Worm (Caenorhabditis elegans): ENCODE measurements around the gene Y97E10AR.3.

DNA sequence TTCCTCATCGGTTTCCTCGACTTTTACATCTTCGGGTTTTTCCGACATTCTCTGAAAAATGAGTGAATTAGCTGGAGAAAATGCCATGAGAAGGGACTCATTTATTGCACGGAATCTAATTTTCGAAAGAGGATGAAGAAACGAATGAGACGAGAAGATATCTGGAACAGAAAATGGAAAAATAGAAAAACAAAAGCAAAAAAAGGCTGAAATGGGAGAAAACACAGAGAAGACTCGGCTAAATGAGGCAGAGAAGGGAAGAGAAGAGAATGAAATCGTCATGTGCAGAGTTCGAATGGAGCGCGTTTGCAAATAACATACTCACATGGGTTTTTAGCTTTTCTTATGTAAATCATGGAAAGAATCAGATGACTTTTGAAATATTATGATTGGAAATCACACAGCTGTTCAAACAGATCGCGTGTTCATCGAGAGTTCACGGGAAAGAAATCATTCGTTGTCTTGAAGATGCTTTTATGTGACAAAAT lies 6.6 kb upstream of the Y97E10AR.3 start, which contains the start of gene Y97E10AR.6:
- no peak for TF ChIP-seq nhr-12 (tag; optimal IDR thresholded peaks at IDR 0.05)
- no peak for TF ChIP-seq ceh-82 (tag; optimal IDR thresholded peaks at IDR 0.05)
- no peak for TF ChIP-seq elt-1 (tag; optimal IDR thresholded peaks at IDR 0.05)
- TF ChIP-seq elt-3 (tag; optimal IDR thresholded peaks at IDR 0.05) = no peak
- no peak for TF ChIP-seq unc-39 (tag; optimal IDR thresholded peaks at IDR 0.05)
- no peak for TF ChIP-seq nhr-6 (tag; optimal IDR thresholded peaks at IDR 0.05)
- no peak for TF ChIP-seq nhr-10 (tag; optimal IDR thresholded peaks at IDR 0.05)
